Fruit fly (Drosophila melanogaster): ENCODE measurements around the gene nAChRalpha6.

DNA sequence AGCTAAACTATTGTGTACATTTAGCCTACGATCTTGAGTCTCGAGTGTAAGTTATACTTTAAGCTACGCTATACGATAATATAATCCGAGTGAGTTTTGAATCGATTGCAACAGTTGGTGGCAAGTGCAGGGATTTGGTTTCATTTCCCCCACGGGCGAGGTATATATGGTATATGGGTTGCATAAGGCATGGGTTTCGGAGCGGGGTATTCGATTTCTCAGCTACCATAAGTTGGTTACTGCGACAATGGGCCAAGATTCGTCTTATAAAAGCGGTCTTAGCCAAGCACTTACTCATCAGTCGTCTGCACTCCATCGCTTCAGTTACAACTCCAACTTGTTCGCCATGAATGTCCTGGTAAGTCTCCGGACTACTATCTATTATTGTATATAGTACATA lies 44.2 kb upstream of the nAChRalpha6 start, which contains the start of gene CG42367:
- TF ChIP-seq Mnt (GFP tag; optimal IDR thresholded peaks at IDR 0.05) (no peak), CG7101 (tag; optimal IDR thresholded peaks at IDR 0.05) (no peak), CG1620 (GFP tag; optimal IDR thresholded peaks at IDR 0.05) (no peak), Clk (GFP tag; optimal IDR thresholded peaks at IDR 0.05) (no peak), pad (GFP tag; optimal IDR thresholded peaks at IDR 0.05) (no peak), toe (GFP tag; optimal IDR thresholded peaks at IDR 0.05) (no peak)

All from whole organism, adult.